Worm (Caenorhabditis elegans) whole organism, L4 larva: ENCODE results near the gene K02F3.9.

Experiments used
- Y75B8A.6 ChIP-seq: fragments of 200-800 bp; sonication (Bioruptor generic); IDR thresholded peaks from 2 replicates; pipeline ENCODE4 v1.3.6; 2022; ENCODE audit warnings: missing genetic modification reagents, missing genetic modification characterization, missing compliant biosample characterization
- php-3 ChIP-seq: fragments of 200-800 bp; sonication (Bioruptor generic); IDR thresholded peaks from 2 replicates; pipeline ENCODE4 v1.3.6; 2022; ENCODE audit warnings: missing genetic modification reagents, missing genetic modification characterization, missing compliant biosample characterization
- unc-130 ChIP-seq: sonication (generic microtip); optimal IDR thresholded peaks from 2 replicates; lab custom pipeline; 2016; ENCODE audit warnings: missing genetic modification reagents, missing genetic modification characterization, missing compliant biosample characterization

- TF ChIP-seq unc-130 (no peak), php-3 (0 out of 2 replicates have a peak, but pooled peaks have one; percentile 23), Y75B8A.6 (GFP tag; lab: Robert Waterston, UW) (no peak)
These were observed 6.7 kb downstream of the K02F3.9 start for ce11 chrIII:834443-834815.
